Fruit fly (Drosophila melanogaster): ENCODE measurements around the gene CG18417.

dm6 chr3L:7390004-7390403, 9.9 kb upstream of the CG18417 start:
- TF ChIP-seq CG34367 (tag; optimal IDR thresholded peaks at IDR 0.05), result no peak
- TF ChIP-seq Ets98B (GFP tag; IDR thresholded peaks at IDR 0.05), result no peak
- TF ChIP-seq CG8159 (tag; optimal IDR thresholded peaks at IDR 0.05), result no peak
- TF ChIP-seq fd96Ca (GFP tag; IDR thresholded peaks at IDR 0.05), result no peak
- no peak for TF ChIP-seq rn (GFP tag; IDR thresholded peaks at IDR 0.05)
- TF ChIP-seq CG17806 (tag; optimal IDR thresholded peaks at IDR 0.05), result no peak
- no peak for TF ChIP-seq EcR (GFP tag; optimal IDR thresholded peaks at IDR 0.05)
- TF ChIP-seq CG10348 (GFP tag; IDR thresholded peaks at IDR 0.05), result no peak
- no peak for TF ChIP-seq CG9948 (tag; optimal IDR thresholded peaks at IDR 0.05)
- TF ChIP-seq gl (tag; optimal IDR thresholded peaks at IDR 0.05), result no peak
- TF ChIP-seq CG14655 (GFP tag; optimal IDR thresholded peaks at IDR 0.05), result no peak
- no peak for TF ChIP-seq Pif1B (GFP tag; optimal IDR thresholded peaks at IDR 0.05)
- TF ChIP-seq CG15710 (tag; optimal IDR thresholded peaks at IDR 0.05), result no peak
